Fruit fly (Drosophila melanogaster) whole organism, embryonic: ENCODE measurements around the gene galla-2.

ENCODE experiments used
- Atf3 ChIP-seq: fragments of 200-800 bp; sonication (Bioruptor generic); optimal IDR thresholded peaks from 3 replicates; lab custom pipeline; 2016; ENCODE audit warnings: missing biosample characterization, missing genetic modification characterization
- CG10267 ChIP-seq: fragments of 200-800 bp; sonication (Bioruptor generic); optimal IDR thresholded peaks from 2 replicates; lab custom pipeline; 2018; ENCODE audit warnings: missing biosample characterization, mild to moderate bottlenecking, missing genetic modification characterization, moderate library complexity
- CG11085 ChIP-seq: fragments of 200-800 bp; sonication (Bioruptor generic); IDR thresholded peaks from 2 replicates; pipeline ENCODE4 v1.3.6; 2022; ENCODE audit warnings: missing biosample characterization, missing genetic modification characterization
- CG11560 ChIP-seq: fragments of 200-800 bp; sonication (Bioruptor generic); IDR thresholded peaks from 3 replicates; pipeline ENCODE4 v1.3.6; 2022; ENCODE audit warnings: missing biosample characterization, missing genetic modification characterization
- CG12391 ChIP-seq: fragments of 200-800 bp; sonication (Bioruptor generic); optimal IDR thresholded peaks from 3 replicates; lab custom pipeline; 2018; ENCODE audit warnings: missing biosample characterization, mild to moderate bottlenecking, missing genetic modification characterization, moderate library complexity
- CG15269 ChIP-seq: fragments of 200-800 bp; sonication (Bioruptor generic); optimal IDR thresholded peaks from 2 replicates; lab custom pipeline; 2018; ENCODE audit warnings: missing biosample characterization, mild to moderate bottlenecking, missing genetic modification characterization, moderate library complexity
- CG15601 ChIP-seq: fragments of 200-800 bp; sonication (Bioruptor generic); optimal IDR thresholded peaks from 3 replicates; lab custom pipeline; 2019; ENCODE audit warnings: missing biosample characterization, mild to moderate bottlenecking, missing genetic modification characterization, moderate library complexity
- CG17829 ChIP-seq: fragments of 200-800 bp; optimal IDR thresholded peaks from 2 replicates; lab custom pipeline; 2019; ENCODE audit warnings: missing biosample characterization, mild to moderate bottlenecking, missing genetic modification characterization, moderate library complexity
- CG18619 ChIP-seq: fragments of 200-800 bp; sonication (Bioruptor generic); optimal IDR thresholded peaks from 3 replicates; lab custom pipeline; 2017; ENCODE audit warnings: missing biosample characterization, mild to moderate bottlenecking, missing genetic modification characterization
- CG30403 ChIP-seq: fragments of 200-800 bp; sonication (Bioruptor generic); optimal IDR thresholded peaks from 3 replicates; lab custom pipeline; 2016; ENCODE audit warnings: missing biosample characterization, missing genetic modification characterization
- CG32767 ChIP-seq: fragments of 200-800 bp; sonication (Bioruptor generic); IDR thresholded peaks from 2 replicates; pipeline ENCODE4 v1.3.6; 2022; ENCODE audit warnings: missing biosample characterization, missing genetic modification characterization
- CG34224 ChIP-seq: fragments of 200-800 bp; sonication (Bioruptor generic); IDR thresholded peaks from 3 replicates; pipeline ENCODE4 v1.3.6; 2022; ENCODE audit warnings: missing biosample characterization, missing genetic modification characterization; ENCODE audit not compliant: partially characterized antibody
- CG4328 ChIP-seq: fragments of 200-800 bp; sonication (Bioruptor generic); optimal IDR thresholded peaks from 3 replicates; lab custom pipeline; 2017; ENCODE audit warnings: missing biosample characterization, missing genetic modification reagents, missing genetic modification characterization
- CG5245 ChIP-seq: fragments of 200-800 bp; sonication (Bioruptor generic); optimal IDR thresholded peaks from 3 replicates; lab custom pipeline; 2016; ENCODE audit warnings: missing biosample characterization, missing genetic modification characterization
- CG6175 ChIP-seq: fragments of 200-800 bp; sonication (Bioruptor generic); IDR thresholded peaks from 3 replicates; pipeline ENCODE4 v1.3.6; 2022; ENCODE audit warnings: missing biosample characterization, missing genetic modification characterization
- CG8089 ChIP-seq: fragments of 200-800 bp; sonication (Bioruptor generic); optimal IDR thresholded peaks from 3 replicates; lab custom pipeline; 2016; ENCODE audit warnings: missing biosample characterization, missing genetic modification characterization
- CG8359 ChIP-seq: fragments of 200-800 bp; sonication (Bioruptor generic); optimal IDR thresholded peaks from 2 replicates; lab custom pipeline; 2017; ENCODE audit warnings: missing biosample characterization, mild to moderate bottlenecking, missing genetic modification characterization, borderline replicate concordance
- CG9609 ChIP-seq: fragments of 200-800 bp; sonication (Bioruptor generic); optimal IDR thresholded peaks from 3 replicates; lab custom pipeline; 2016; ENCODE audit warnings: missing biosample characterization, missing genetic modification characterization
- CG9727 ChIP-seq: fragments of 200-800 bp; sonication (Bioruptor generic); optimal IDR thresholded peaks from 3 replicates; lab custom pipeline; 2017; ENCODE audit warnings: missing biosample characterization, mild to moderate bottlenecking, missing genetic modification characterization
- CG9797 ChIP-seq: fragments of 200-800 bp; sonication (Bioruptor generic); optimal IDR thresholded peaks from 3 replicates; lab custom pipeline; 2018; ENCODE audit warnings: missing biosample characterization, mild to moderate bottlenecking, missing genetic modification characterization
- CG9876 ChIP-seq: fragments of 200-800 bp; sonication (Bioruptor generic); optimal IDR thresholded peaks from 2 replicates; lab custom pipeline; 2016; ENCODE audit warnings: missing biosample characterization, missing genetic modification characterization
- CTCF ChIP-seq: fragments of 200-800 bp; sonication (Bioruptor generic); optimal IDR thresholded peaks from 2 replicates; lab custom pipeline; 2017; ENCODE audit warnings: missing biosample characterization, mild to moderate bottlenecking, missing genetic modification characterization, moderate library complexity
- D19A ChIP-seq: fragments of 200-800 bp; optimal IDR thresholded peaks from 3 replicates; lab custom pipeline; 2019; ENCODE audit warnings: missing biosample characterization, mild to moderate bottlenecking, missing genetic modification characterization, moderate library complexity
- Dad ChIP-seq: fragments of 200-800 bp; sonication (Bioruptor generic); optimal IDR thresholded peaks from 3 replicates; lab custom pipeline; 2016; ENCODE audit warnings: missing biosample characterization, missing genetic modification characterization
- Doc3 ChIP-seq: fragments of 200-800 bp; sonication (Bioruptor generic); IDR thresholded peaks from 3 replicates; pipeline ENCODE4 v1.3.6; 2022; ENCODE audit warnings: missing biosample characterization, missing genetic modification characterization; ENCODE audit not compliant: partially characterized antibody
- E2f2 ChIP-seq: fragments of 200-800 bp; sonication (Bioruptor generic); IDR thresholded peaks from 2 replicates; pipeline ENCODE4 v1.3.6; 2022; ENCODE audit warnings: missing biosample characterization, missing genetic modification characterization
- Ets65A ChIP-seq: fragments of 200-800 bp; sonication (Bioruptor generic); peaks from one replicate; lab custom pipeline; 2016; ENCODE audit warnings: missing biosample characterization, missing genetic modification characterization
- Fer2 ChIP-seq: fragments of 200-800 bp; sonication (Bioruptor generic); optimal IDR thresholded peaks from 2 replicates; lab custom pipeline; 2018; ENCODE audit warnings: missing biosample characterization, mild to moderate bottlenecking, missing genetic modification characterization, moderate library complexity
- HLH3B ChIP-seq: fragments of 200-800 bp; sonication (Bioruptor generic); IDR thresholded peaks from 2 replicates; pipeline ENCODE4 v1.3.6; 2022; ENCODE audit warnings: missing biosample characterization, missing genetic modification characterization
- Hr39 ChIP-seq: fragments of >200 bp; optimal IDR thresholded peaks from 2 replicates; lab custom pipeline; 2017
- Lim3 ChIP-seq: fragments of 200-800 bp; sonication (Bioruptor generic); IDR thresholded peaks from 2 replicates; pipeline ENCODE4 v1.3.6; 2022; ENCODE audit warnings: missing biosample characterization, missing genetic modification characterization
- MESR4 ChIP-seq: fragments of 200-800 bp; sonication (Bioruptor generic); optimal IDR thresholded peaks from 2 replicates; lab custom pipeline; 2018; ENCODE audit warnings: missing biosample characterization, mild to moderate bottlenecking, missing genetic modification characterization, moderate library complexity
- Nf-YC ChIP-seq: fragments of 200-800 bp; optimal IDR thresholded peaks from 3 replicates; lab custom pipeline; 2019; ENCODE audit warnings: missing biosample characterization, mild to moderate bottlenecking, missing genetic modification characterization, moderate library complexity
- Poxn ChIP-seq: fragments of 200-800 bp; sonication (Bioruptor generic); IDR thresholded peaks from 2 replicates; pipeline ENCODE4 v1.3.6; 2022; ENCODE audit warnings: missing biosample characterization, missing genetic modification characterization
- Sox100B ChIP-seq: fragments of 200-800 bp; sonication (Bioruptor generic); optimal IDR thresholded peaks from 3 replicates; lab custom pipeline; 2018; ENCODE audit warnings: missing biosample characterization, mild to moderate bottlenecking, missing genetic modification characterization
- btn ChIP-seq: fragments of 200-800 bp; sonication (Bioruptor generic); optimal IDR thresholded peaks from 2 replicates; lab custom pipeline; 2016; ENCODE audit warnings: missing biosample characterization, missing genetic modification characterization
- ci ChIP-seq: fragments of 200-800 bp; sonication (Bioruptor generic); IDR thresholded peaks from 3 replicates; pipeline ENCODE4 v1.3.6; 2022; ENCODE audit warnings: missing biosample characterization, missing genetic modification characterization
- crol ChIP-seq: fragments of 200-800 bp; sonication (Bioruptor generic); IDR thresholded peaks from 2 replicates; pipeline ENCODE4 v1.3.6; 2022; ENCODE audit warnings: missing biosample characterization, missing genetic modification characterization
- danr ChIP-seq: fragments of 200-800 bp; sonication (Bioruptor generic); IDR thresholded peaks from 2 replicates; pipeline ENCODE4 v1.3.6; 2022; ENCODE audit warnings: missing biosample characterization, missing genetic modification characterization
- ems ChIP-seq: fragments of 200-800 bp; sonication (Bioruptor generic); optimal IDR thresholded peaks from 3 replicates; lab custom pipeline; 2016; ENCODE audit warnings: missing biosample characterization, missing genetic modification characterization
- gce ChIP-seq: fragments of 200-800 bp; sonication (Bioruptor generic); IDR thresholded peaks from 3 replicates; pipeline ENCODE4 v1.3.6; 2022; ENCODE audit warnings: missing biosample characterization, missing genetic modification characterization
- grau ChIP-seq: fragments of 200-800 bp; optimal IDR thresholded peaks from 3 replicates; lab custom pipeline; 2019; ENCODE audit warnings: missing biosample characterization, mild to moderate bottlenecking, missing genetic modification characterization, moderate library complexity
- hkb ChIP-seq, 2 experiments: fragments of 200-800 bp in 1 of 2; fragments of >200 bp in 1 of 2; sonication (Bioruptor generic) in 1 of 2; IDR thresholded peaks in 1 of 2; optimal IDR thresholded peaks in 1 of 2; 2 replicates each; pipeline versions ENCODE4 v1.3.6 to Lab custom; 2017 to 2022; ENCODE audit warnings: missing biosample characterization in 1 of 2, missing genetic modification characterization in 1 of 2
- kay ChIP-seq: fragments of 200-800 bp; sonication (Bioruptor generic); optimal IDR thresholded peaks from 2 replicates; lab custom pipeline; 2016; ENCODE audit warnings: missing biosample characterization, missing genetic modification characterization
- lov ChIP-seq, 2 experiments: fragments of 200-800 bp in 1 of 2; fragments of >200 bp in 1 of 2; sonication (Bioruptor generic) in 1 of 2; IDR thresholded peaks in 1 of 2; optimal IDR thresholded peaks in 1 of 2; 2 replicates in 1 of 2; 3 replicates in 1 of 2; pipeline versions ENCODE4 v1.3.6 to Lab custom; 2017 to 2022; ENCODE audit warnings: missing biosample characterization in 1 of 2, missing genetic modification characterization in 1 of 2
- row ChIP-seq: fragments of 200-800 bp; sonication (Bioruptor generic); IDR thresholded peaks from 3 replicates; pipeline ENCODE4 v1.3.6; 2022; ENCODE audit warnings: missing biosample characterization, missing genetic modification characterization
- seq ChIP-seq: fragments of 200-800 bp; sonication (Bioruptor generic); IDR thresholded peaks from 2 replicates; pipeline ENCODE4 v1.3.6; 2022; ENCODE audit warnings: missing biosample characterization, missing genetic modification characterization
- sima ChIP-seq: fragments of 200-800 bp; sonication (Bioruptor generic); optimal IDR thresholded peaks from 2 replicates; lab custom pipeline; 2016; ENCODE audit warnings: missing biosample characterization, missing genetic modification characterization
- sug ChIP-seq: fragments of 200-800 bp; optimal IDR thresholded peaks from 2 replicates; lab custom pipeline; 2019; ENCODE audit warnings: missing biosample characterization, mild to moderate bottlenecking, missing genetic modification characterization, moderate library complexity
- zf30C ChIP-seq: fragments of 200-800 bp; sonication (Bioruptor generic); optimal IDR thresholded peaks from 3 replicates; lab custom pipeline; 2018; ENCODE audit warnings: missing biosample characterization, mild to moderate bottlenecking, missing genetic modification characterization

Gene galla-2

dm6 chr3L:10849620-10850302 is 32.9 kb upstream of the galla-2 start (continued):
- TF ChIP-seq CG9727 (GFP tag; lab: Kevin White, UChicago) (peak; percentile 64), Hr39 (no peak), MESR4 (GFP tag; lab: Kevin White, UChicago) (no peak), CG15601 (peak; percentile 15), kay (GFP tag; lab: Kevin White, UChicago) (no peak), sima (GFP tag; lab: Kevin White, UChicago) (no peak), Lim3 (GFP tag; lab: Robert Waterston, UW) (no peak), CG32767 (GFP tag; lab: Robert Waterston, UW) (0 out of 2 replicates have a peak, but pooled peaks have one; percentile 20), CG9797 (GFP tag; lab: Kevin White, UChicago) (no peak), Nf-YC (tag; lab: Kevin White, UChicago) (peak; percentile 29), Doc3 (GFP tag; lab: Robert Waterston, UW) (no peak), Sox100B (peak; percentile 63), CG10267 (tag; lab: Kevin White, UChicago) (peak; percentile 38), CG4328 (peak; percentile 11), E2f2 (peak; percentile 9; the same call in 1 of the 2 replicates), ci (peak; percentile 47; the same call in 1 of the 3 replicates), CG6175 (no peak), Ets65A (GFP tag; lab: Kevin White, UChicago) (peak; percentile 55), crol (GFP tag; lab: Robert Waterston, UW) (peak; percentile 61), CG15269 (tag; lab: Kevin White, UChicago) (no peak), ems (GFP tag; lab: Kevin White, UChicago) (no peak), CG9609 (no peak), row (GFP tag; lab: Robert Waterston, UW) (peak; percentile 49; the same call in 2 of the 3 replicates), CG8089 (GFP tag; lab: Kevin White, UChicago) (no peak), gce (GFP tag; lab: Robert Waterston, UW) (no peak), grau (peak; percentile 42), CG12391 (peak; percentile 42), CG18619 (GFP tag; lab: Kevin White, UChicago) (no peak), CTCF (GFP tag; lab: Kevin White, UChicago) (no peak), zf30C (GFP tag; lab: Kevin White, UChicago) (peak; percentile 17), D19A (tag; lab: Kevin White, UChicago) (peak; percentile 35), CG17829 (tag; lab: Kevin White, UChicago) (peak; percentile 26), CG11085 (GFP tag; lab: Robert Waterston, UW) (no peak), Fer2 (tag; lab: Kevin White, UChicago) (no peak), btn (no peak), CG11560 (tag; lab: Robert Waterston, UW) (no peak), CG9876 (GFP tag; lab: Kevin White, UChicago) (no peak), Poxn (GFP tag; lab: Robert Waterston, UW) (no peak), lov (optimal IDR thresholded peaks at IDR 0.05; lab: Kevin White, UChicago) (no peak), lov (GFP tag; IDR thresholded peaks at IDR 0.05; lab: Robert Waterston, UW) (peak; percentile 44; the same call in 2 of the 3 replicates), Dad (GFP tag; lab: Kevin White, UChicago) (no peak), CG5245 (GFP tag; lab: Kevin White, UChicago) (no peak), HLH3B (GFP tag; lab: Robert Waterston, UW) (0 out of 2 replicates have a peak, but pooled peaks have one; percentile 19), Atf3 (GFP tag; lab: Kevin White, UChicago) (no peak), CG30403 (GFP tag; lab: Kevin White, UChicago) (peak; percentile 24), sug (tag; lab: Kevin White, UChicago) (no peak), hkb (optimal IDR thresholded peaks at IDR 0.05; lab: Kevin White, UChicago) (no peak), hkb (GFP tag; IDR thresholded peaks at IDR 0.05; lab: Robert Waterston, UW) (peak; percentile 42; the same call in 1 of the 2 replicates), CG34224 (GFP tag; lab: Robert Waterston, UW) (no peak), seq (GFP tag; lab: Robert Waterston, UW) (no peak), danr (GFP tag; lab: Robert Waterston, UW) (no peak), CG8359 (GFP tag; lab: Kevin White, UChicago) (no peak)
